Worm (Caenorhabditis elegans): ENCODE results near the gene ugt-1.

DNA sequence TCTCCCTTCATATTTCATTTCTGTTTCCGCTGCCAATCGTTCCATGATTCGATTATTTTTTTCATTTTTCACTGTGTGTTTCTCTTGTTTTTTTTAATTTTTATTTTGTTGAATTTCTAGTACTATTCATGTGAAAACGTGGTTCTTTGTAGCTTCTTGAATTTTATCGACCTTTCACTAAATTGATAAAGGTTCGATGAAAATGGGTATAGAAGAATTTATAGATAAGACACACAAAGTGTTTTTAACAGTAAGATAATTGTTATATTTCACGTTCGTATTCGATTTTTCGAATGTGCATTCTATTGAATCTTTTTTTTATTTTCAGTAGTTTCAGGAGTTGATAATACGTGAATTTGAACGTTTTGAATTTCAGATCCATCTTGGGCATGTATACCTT lies 23.5 kb upstream of the ugt-1 start, which contains the start of gene ugt-49:
- no peak for TF ChIP-seq pag-3 (tag; optimal IDR thresholded peaks at IDR 0.05; ENCODE audit: borderline replicate concordance)
- TF ChIP-seq fax-1 (tag; optimal IDR thresholded peaks at IDR 0.05), result no peak
- no peak for TF ChIP-seq nfya-1 (tag; optimal IDR thresholded peaks at IDR 0.05)
- TF ChIP-seq pax-1 (tag; optimal IDR thresholded peaks at IDR 0.05), result no peak
- TF ChIP-seq dmd-4 (tag; optimal IDR thresholded peaks at IDR 0.05; ENCODE audit: borderline replicate concordance), result no peak
- TF ChIP-seq Y22D7AL.16 (tag; optimal IDR thresholded peaks at IDR 0.05), result no peak
- TF ChIP-seq sdc-2 (tag; optimal IDR thresholded peaks at IDR 0.05), result no peak
- TF ChIP-seq pha-4 (tag; optimal IDR thresholded peaks at IDR 0.05), result no peak
- no peak for TF ChIP-seq pqm-1 (tag; optimal IDR thresholded peaks at IDR 0.05)
- TF ChIP-seq pros-1 (tag; optimal IDR thresholded peaks at IDR 0.05), result no peak
- TF ChIP-seq unc-42 (tag; optimal IDR thresholded peaks at IDR 0.05), result no peak
- no peak for TF ChIP-seq pat-9 (tag; optimal IDR thresholded peaks at IDR 0.05)
- TF ChIP-seq zip-5 (tag; optimal IDR thresholded peaks at IDR 0.05), result no peak

Data from whole organism, late embryonic.